Worm (Caenorhabditis elegans): Measurements from ENCODE around the gene T09A5.15.

The T09A5.15 gene

DNA sequence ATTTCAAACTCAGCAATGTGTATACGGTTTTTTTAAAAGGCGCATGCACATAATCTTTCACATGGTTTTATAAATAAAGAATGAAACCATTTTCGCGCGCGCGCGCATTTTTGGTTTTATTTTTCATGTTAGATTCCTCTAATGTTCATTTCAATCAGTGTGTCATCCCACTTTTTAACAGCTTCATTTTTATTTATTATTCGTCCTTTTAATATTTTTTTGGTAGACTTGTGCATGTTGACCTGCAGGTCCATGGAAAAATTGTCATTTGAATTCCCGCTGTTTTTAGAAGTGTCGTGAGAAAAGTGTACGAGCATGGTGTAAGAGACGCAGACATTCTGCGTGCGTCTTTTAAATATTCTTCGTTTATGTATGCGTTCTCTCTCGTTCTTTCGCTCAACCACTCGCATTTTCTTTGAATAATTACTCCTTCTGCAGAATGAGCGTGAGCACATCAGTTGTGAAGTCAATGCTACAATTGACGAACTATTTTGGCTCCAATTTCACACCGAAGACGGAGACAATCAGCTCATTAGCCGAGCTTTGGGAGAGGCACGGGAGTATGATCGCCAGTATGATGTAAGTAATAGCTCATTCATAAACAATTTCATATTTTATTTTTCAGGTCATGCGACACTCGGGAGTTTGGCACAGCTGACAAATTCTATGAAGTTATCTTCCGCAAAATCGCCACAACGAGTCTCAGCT lies 2.6 kb downstream of the T09A5.15 start, which contains the start of gene lin-5 (continued):
- peak; percentile 70 for TF ChIP-seq ekl-4 (GFP tag; IDR thresholded peaks at IDR 0.05)
- no peak for TF ChIP-seq somi-1 (GFP tag; optimal IDR thresholded peaks at IDR 0.05)
- peak; percentile 91 for TF ChIP-seq D2030.7 (GFP tag; IDR thresholded peaks at IDR 0.05)
- TF ChIP-seq nhr-80 (tag; optimal IDR thresholded peaks at IDR 0.05) = no peak
- TF ChIP-seq F37B4.10 (GFP tag; IDR thresholded peaks at IDR 0.05) = no peak
- TF ChIP-seq F57A8.1 (GFP tag; optimal IDR thresholded peaks at IDR 0.05) = no peak
- no peak for TF ChIP-seq mel-28 (tag; optimal IDR thresholded peaks at IDR 0.05; ENCODE audit: borderline replicate concordance)
- no peak for TF ChIP-seq F55B11.4 (tag; optimal IDR thresholded peaks at IDR 0.05; ENCODE audit: borderline replicate concordance, insufficient read depth)
- TF ChIP-seq hsf-1 (GFP tag; IDR thresholded peaks at IDR 0.05) = peak; percentile 78
- TF ChIP-seq tlf-1 (GFP tag; optimal IDR thresholded peaks at IDR 0.05) = peak; percentile 78
- TF ChIP-seq snpc-1.1 (tag; optimal IDR thresholded peaks at IDR 0.05; ENCODE audit: insufficient read depth) = no peak
- 0 out of 2 replicates have a peak, but pooled peaks have one; percentile 10 for TF ChIP-seq attf-6 (GFP tag; IDR thresholded peaks at IDR 0.05)
- TF ChIP-seq egl-44 (GFP tag; IDR thresholded peaks at IDR 0.05) = no peak
- TF ChIP-seq bed-2 (GFP tag; IDR thresholded peaks at IDR 0.05) = no peak
- TF ChIP-seq madf-6 (GFP tag; IDR thresholded peaks at IDR 0.05) = peak; percentile 99
- TF ChIP-seq nhr-27 (tag; optimal IDR thresholded peaks at IDR 0.05) = no peak
- TF ChIP-seq sea-2 (GFP tag; IDR thresholded peaks at IDR 0.05) = no peak
- peak; percentile 80 for TF ChIP-seq dpl-1 (GFP tag; optimal IDR thresholded peaks at IDR 0.05)
- TF ChIP-seq xnd-1 (tag; optimal IDR thresholded peaks at IDR 0.05) = peak; percentile 95
- TF ChIP-seq T26A5.8 (tag; optimal IDR thresholded peaks at IDR 0.05) = no peak
- TF ChIP-seq let-607 (tag; optimal IDR thresholded peaks at IDR 0.05) = no peak
- no peak for TF ChIP-seq lsy-27 (tag; optimal IDR thresholded peaks at IDR 0.05; ENCODE audit: borderline replicate concordance, insufficient read depth)
- peak; percentile 92 for TF ChIP-seq lin-54 (GFP tag; optimal IDR thresholded peaks at IDR 0.05)
- TF ChIP-seq mes-4 (tag; optimal IDR thresholded peaks at IDR 0.05) = no peak
- peak; percentile 55 for TF ChIP-seq attf-5 (GFP tag; optimal IDR thresholded peaks at IDR 0.05)
- no peak for TF ChIP-seq unc-62 (GFP tag; optimal IDR thresholded peaks at IDR 0.05)
- peak; percentile 73; the same call in 1 of the 2 replicates for TF ChIP-seq Y53G8AR.9 (GFP tag; conservative IDR thresholded peaks at IDR 0.05)
- TF ChIP-seq rec-8 (tag; optimal IDR thresholded peaks at IDR 0.05) = no peak
- no peak for TF ChIP-seq let-526 (GFP tag; IDR thresholded peaks at IDR 0.05)
- TF ChIP-seq F57C9.4 (tag; optimal IDR thresholded peaks at IDR 0.05) = no peak
- TF ChIP-seq ztf-6 (GFP tag; IDR thresholded peaks at IDR 0.05) = no peak
- peak; percentile 70 for TF ChIP-seq attf-3 (GFP tag; conservative IDR thresholded peaks at IDR 0.05)
- no peak for TF ChIP-seq zim-3 (tag; optimal IDR thresholded peaks at IDR 0.05)
- TF ChIP-seq cebp-1 (GFP tag; IDR thresholded peaks at IDR 0.05) = no peak
- TF ChIP-seq cebp-1 (tag; optimal IDR thresholded peaks at IDR 0.05) = peak; percentile 13
- TF ChIP-seq K12H6.12 (tag; optimal IDR thresholded peaks at IDR 0.05) = no peak
- no peak for TF ChIP-seq ccch-3 (GFP tag; optimal IDR thresholded peaks at IDR 0.05)
- peak; percentile 82 for TF ChIP-seq snpc-3.4 (tag; optimal IDR thresholded peaks at IDR 0.05)
- no peak for TF ChIP-seq Y53F4B.3 (GFP tag; IDR thresholded peaks at IDR 0.05)
- peak in 2 of 3 experiments; percentile 19 to 74 for TF ChIP-seq lin-35 (GFP tag; optimal IDR thresholded peaks at IDR 0.05)
- no peak for TF ChIP-seq aptf-2 (GFP tag; conservative IDR thresholded peaks at IDR 0.05)
- TF ChIP-seq ceh-58 (GFP tag; IDR thresholded peaks at IDR 0.05) = no peak
- TF ChIP-seq nfyb-1 (GFP tag; IDR thresholded peaks at IDR 0.05) = 0 out of 2 replicates have a peak, but pooled peaks have one; percentile 33
- TF ChIP-seq dpff-1 (tag; optimal IDR thresholded peaks at IDR 0.05) = no peak
- TF ChIP-seq F33H1.4 (GFP tag; IDR thresholded peaks at IDR 0.05) = peak; percentile 91
- peak; percentile 96 for TF ChIP-seq efl-1 (GFP tag; optimal IDR thresholded peaks at IDR 0.05)
- no peak for TF ChIP-seq egrh-3 (GFP tag; IDR thresholded peaks at IDR 0.05)
